Worm (Caenorhabditis elegans): ENCODE data around the gene F10E7.11.

DNA sequence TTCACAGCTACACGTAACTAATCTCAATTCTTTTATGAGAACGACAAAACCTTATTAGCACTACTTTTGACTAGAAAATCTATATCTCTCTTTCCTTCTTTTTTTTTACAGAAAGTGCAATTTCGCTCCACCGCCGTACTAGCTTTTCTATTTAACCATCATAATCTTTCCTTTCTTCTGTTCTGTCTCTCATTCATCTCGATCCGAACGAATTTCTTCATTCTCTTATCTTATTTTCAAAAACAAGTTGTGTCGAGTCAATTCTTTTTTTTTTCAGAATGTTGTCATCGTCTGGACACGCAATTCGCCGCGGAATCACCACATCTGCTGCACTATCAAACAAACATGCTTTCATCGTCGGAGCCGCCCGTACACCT, 49.2 kb downstream of the F10E7.11 start, which contains the start of gene kat-1:
- no peak for TF ChIP-seq flt-1 (GFP tag; IDR thresholded peaks at IDR 0.05)
- no peak for TF ChIP-seq ama-1 (optimal IDR thresholded peaks at IDR 0.05)
- TF ChIP-seq ceh-13 (GFP tag; optimal IDR thresholded peaks at IDR 0.05) = no peak
- no peak for TF ChIP-seq ets-7 (tag; optimal IDR thresholded peaks at IDR 0.05)

Data from whole organism, early embryonic.